Worm (Caenorhabditis elegans): Measurements from ENCODE around the gene alh-3.

alh-3 gene

DNA sequence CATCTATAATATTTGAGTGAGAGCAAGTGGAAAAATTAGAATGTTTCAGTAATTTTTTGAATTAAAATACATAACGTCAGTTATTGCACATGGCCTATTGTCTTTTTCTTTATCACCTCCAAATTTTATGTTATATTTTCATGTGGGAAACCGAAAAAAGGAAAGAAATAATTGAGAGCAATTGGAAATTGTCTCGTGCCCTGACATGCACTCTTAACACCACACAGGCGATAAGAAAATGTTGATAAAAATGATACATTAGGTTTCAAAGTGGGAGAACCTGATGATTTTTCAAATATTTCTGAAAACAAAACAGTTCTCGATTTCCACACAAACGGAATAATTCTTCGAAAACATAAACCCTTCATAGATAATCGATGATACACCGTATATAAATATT lies 6.5 kb upstream of the alh-3 start, which contains the start of gene F13H10.3:
Gene F13H10.3, minus strand, starts transcription at position 73 of the 400 bp plus-strand sequence.
- TF ChIP-seq unc-62 (GFP tag; optimal IDR thresholded peaks at IDR 0.05), result no peak

DNA sequence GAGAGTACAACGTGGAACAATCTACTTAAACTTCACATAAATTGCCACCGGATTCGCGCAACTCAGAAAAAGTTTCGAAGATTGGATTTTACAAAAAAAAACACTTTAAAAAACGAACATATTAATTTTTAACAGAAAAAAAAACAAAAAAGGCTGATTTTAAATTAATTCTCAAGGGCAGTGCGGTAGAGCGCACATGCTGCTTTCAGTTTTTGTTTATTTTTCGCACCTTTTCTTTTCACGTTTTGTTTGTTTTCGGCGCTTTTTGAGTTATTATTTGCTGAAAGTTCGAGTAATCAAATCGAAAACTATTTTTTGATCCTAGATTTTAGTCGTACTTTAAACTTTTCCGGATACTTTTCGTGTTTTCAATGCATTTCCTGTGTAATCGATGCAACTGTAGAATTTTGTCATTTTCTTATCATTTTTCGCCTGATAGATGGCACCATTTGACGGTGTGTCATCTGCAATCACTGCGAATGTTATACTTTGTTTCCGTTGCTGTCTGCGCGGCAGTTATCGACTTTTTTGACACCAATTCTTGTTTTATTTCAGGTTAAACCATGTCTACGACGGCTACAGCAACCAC lies 2.3 kb upstream of the alh-3 start, which contains the start of gene F13H10.8:
Gene F13H10.8, plus strand, starts transcription at position 556 of the 589 bp plus-strand sequence.
- TF ChIP-seq unc-62 (GFP tag; optimal IDR thresholded peaks at IDR 0.05), result no peak

DNA sequence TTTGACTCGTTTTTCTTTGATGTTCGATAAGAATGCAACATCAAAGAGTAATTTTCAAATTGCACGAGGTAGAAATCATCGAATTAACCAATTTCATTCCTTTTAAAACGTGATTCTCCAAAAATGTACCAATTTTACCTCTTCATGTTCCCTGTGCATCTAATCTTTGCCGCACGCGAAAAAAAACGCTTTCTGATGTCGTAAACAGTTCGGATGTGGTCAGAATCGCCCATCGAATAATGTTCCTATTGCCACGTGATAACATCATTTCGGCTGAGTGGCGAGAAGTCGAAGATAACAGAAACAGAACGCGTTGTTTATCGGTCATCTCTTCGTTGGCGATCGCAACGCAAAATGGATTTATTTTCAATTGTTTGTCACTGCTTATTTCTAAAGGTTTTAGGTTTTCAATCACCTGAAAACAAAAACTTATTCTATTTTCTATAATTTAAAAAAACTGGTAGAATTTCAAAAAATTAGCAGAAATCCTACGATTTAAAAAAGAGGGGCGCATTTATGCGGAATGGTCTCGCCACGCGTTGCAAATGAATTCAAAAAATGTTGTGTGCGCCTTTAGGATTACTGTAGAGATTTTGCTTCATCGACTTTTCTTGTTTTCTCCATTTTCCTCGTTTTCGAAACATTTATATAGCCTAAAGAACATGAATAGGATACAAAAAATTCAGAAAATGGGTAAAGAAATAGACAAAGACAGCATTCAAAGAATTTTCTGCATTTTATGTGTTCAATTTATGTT lies 713 bp upstream of the alh-3 start, which contains the start of gene mogs-1:
Gene mogs-1, minus strand, starts transcription at position 417 of the 757 bp plus-strand sequence.
- no peak for TF ChIP-seq unc-62 (GFP tag; optimal IDR thresholded peaks at IDR 0.05)

DNA sequence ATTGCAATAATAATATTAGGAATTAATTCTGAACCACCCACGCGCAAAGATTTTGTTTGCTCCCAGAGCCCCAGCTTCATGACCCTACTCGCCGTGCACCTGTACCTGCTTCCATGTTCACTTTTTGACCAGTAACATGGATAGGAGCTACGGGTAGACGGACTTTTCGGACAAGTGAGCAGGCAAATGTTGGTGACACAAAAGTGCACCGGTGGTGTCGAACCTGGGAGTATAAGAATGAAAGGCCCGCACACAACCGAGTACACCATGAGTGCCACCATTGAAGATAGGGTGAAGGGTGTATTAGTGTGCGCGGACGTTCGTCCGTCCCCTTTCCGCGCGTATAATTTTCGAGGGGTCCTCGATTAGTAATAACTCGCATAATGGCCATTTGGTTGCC lies 3.5 kb downstream of the alh-3 start:
- TF ChIP-seq unc-62 (GFP tag; optimal IDR thresholded peaks at IDR 0.05), result no peak

DNA sequence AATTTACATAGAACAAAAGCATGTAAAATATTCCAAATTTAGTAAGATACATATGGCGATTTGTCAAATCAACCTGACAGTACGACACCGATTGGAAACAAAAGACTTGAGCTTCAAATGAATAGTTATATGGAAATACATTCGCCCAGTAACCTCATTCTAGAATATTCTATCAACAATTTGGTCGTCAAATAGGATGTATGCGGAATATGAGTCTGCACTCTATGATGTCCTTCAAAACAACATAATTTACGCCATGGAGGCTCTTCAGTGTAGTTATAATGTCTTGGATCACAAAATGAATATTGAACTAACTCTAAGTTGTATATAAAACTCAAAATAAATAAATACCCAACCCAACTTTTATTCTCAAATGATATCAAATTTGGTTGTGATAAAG lies 4.2 kb downstream of the alh-3 start:
- TF ChIP-seq unc-62 (GFP tag; optimal IDR thresholded peaks at IDR 0.05), result no peak

DNA sequence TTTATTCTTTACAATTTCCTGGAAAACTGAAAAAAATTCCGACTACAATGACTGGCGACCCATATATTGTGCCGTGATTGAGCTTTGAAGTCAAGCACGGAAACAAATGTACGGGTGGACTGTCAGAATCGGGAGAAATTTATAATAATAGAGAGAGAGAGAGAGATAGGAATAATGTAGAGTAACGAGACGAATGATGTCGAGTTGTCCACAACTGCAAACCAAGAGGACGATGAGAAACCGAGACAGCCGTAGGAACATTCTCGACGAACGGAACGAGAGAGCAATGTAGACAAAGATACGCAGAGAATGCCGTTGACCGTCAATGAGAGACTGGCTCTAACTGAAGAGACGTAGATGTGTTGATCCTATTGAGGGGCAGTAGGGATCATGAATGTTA lies 5.2 kb downstream of the alh-3 start:
- TF ChIP-seq unc-62 (GFP tag; optimal IDR thresholded peaks at IDR 0.05), result no peak

DNA sequence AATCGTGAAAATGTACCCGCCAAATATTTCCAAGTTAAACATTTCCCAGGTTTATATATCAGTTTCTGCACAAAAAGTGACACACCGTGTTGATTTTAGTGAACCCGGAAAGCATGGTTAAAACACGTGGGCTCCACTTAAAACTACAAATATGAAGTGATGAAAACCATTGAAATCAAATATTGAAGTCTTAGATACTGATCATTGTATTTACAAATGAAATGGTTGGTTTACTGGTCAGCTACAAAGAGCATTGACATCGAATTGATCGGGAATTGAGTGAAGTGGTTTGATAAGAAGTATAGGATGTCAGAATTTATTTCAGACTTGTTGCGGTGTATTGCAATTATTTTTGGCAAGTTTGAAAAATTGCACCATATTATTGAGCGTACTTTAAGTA lies 7.0 kb downstream of the alh-3 start, which contains the start of gene hrg-5:
Gene hrg-5, minus strand, starts transcription at position 17 of the 400 bp plus-strand sequence.
- TF ChIP-seq unc-62 (GFP tag; optimal IDR thresholded peaks at IDR 0.05), result no peak

DNA sequence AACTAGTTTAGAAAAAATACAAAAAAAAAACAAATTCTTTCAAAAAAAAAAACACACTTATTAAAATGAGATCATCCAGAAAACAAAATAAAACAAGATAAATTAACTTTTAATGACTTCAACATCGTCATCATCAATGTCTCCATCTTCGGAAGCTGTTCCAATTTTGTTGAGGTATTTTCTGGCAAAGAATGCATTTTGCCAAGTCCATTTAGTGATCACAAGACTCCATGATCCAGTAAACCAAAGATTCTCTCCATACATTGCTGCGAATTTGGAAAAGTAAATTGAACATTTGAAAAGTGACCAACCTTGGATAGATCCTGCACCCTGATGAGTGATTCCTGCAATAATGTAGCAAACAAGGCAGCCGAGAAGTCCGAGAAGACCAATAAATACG lies 7.7 kb downstream of the alh-3 start:
- TF ChIP-seq unc-62 (GFP tag; optimal IDR thresholded peaks at IDR 0.05), result no peak

DNA sequence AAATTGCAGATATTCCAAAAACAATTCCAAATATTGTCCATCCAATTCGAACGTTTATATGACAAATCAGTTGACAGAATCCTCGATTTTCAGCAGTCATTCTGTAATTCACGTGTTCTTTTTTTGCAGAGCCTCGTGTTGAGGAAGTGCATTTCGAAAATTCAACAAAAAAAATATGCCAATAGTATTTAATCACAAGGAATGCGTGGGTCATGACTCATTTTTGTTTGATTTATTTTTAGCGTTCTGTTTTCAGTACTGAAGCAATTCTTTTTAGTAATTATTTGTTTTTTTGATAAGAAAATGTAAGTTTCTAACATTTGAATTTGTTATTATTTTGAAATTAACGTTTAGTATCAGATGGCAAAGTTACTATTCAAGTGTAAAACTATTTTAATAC lies 8.5 kb downstream of the alh-3 start, which contains the start of gene hrg-4:
Gene hrg-4, minus strand, starts transcription at position 101 of the 400 bp plus-strand sequence.
- TF ChIP-seq unc-62 (GFP tag; optimal IDR thresholded peaks at IDR 0.05), result no peak

DNA sequence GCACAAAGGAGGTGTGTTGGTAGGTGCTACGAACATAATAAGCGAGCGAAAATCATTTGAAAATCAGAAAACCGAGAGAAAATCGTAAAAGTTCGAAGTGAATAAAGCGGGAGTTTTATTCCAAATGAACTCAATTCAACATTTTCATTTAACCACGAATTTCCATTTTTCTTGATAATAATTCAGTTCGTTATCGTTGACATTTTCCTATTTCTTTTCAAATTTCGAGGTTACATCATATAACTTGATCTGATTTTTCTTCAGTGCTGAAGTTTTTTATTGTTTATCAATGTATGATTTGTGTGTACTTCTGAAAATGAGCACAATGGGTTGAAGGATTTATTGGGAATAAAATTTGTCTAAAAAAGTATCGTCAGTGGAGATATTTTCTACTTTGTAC lies 9.2 kb downstream of the alh-3 start:
- no peak for TF ChIP-seq unc-62 (GFP tag; optimal IDR thresholded peaks at IDR 0.05)

DNA sequence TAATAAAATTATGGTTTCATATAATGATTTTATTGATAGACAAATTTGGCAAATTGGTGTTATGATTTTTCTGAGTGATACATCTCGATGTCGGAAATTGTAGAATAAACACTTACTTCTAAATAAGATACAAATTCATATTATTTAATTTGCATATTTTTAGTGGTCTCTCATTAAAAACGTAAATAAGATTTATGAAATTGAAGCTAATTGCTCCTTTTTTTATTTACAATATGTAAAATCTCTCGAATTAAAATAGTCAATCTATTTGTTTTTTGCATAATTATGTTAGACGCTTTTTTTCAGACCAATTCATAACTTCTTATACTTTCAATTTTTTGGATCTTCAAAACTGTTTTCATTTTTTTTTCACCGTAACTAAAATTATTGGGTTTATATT lies 9.9 kb downstream of the alh-3 start, which contains the start of gene hrg-6:
Gene hrg-6, plus strand, starts transcription at position 301 of the 400 bp plus-strand sequence.
- no peak for TF ChIP-seq unc-62 (GFP tag; optimal IDR thresholded peaks at IDR 0.05)

DNA sequence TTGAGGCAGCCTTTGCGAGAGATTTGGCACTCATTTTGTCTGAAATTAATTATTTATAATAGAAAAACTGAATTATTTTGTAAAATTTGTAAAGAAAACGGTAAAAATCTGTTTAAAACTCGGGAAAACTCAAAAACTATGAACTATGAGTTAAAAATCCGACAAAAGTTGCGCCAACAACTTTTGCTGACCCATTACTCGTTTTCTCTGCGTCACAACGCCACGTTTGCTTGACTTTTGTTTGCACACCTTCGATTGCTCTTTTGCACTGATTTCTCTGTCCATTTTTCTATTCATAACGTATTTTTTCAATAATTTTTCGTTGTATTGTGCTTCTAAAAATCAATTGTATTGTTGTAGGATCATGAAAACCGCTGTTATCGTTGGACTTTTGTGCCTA lies 13.8 kb downstream of the alh-3 start, which contains the start of gene fkb-1:
Gene fkb-1, plus strand, starts transcription at position 361 of the 400 bp plus-strand sequence.
- TF ChIP-seq unc-62 (GFP tag; optimal IDR thresholded peaks at IDR 0.05), result no peak

DNA sequence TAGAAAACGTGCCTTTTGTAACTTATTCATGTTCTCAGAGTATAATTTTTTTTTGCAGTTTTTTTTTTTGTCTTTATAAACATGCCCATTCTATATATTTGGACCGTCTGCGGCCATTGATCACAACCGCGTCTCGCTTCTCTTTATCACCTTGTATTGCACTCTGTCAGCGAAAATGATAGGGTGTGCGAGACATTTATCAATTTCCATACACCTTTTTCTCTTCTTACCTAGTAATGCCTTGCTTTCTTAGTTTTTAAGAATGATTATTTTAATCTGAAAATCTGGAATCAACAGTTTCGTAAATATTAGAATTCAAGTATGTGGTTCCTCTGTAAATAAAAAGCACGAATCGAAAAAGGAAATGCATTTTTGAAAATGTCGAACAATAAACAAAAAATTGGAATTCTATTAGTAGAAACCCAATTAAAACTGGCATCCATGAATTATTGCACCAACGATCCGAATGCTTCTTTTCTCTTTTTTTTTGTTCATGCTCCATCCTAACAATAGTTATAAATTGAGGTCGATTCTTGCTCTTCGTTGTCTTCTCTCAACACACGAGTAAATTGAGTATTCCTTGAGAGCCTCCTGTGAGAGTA lies 14.8 kb downstream of the alh-3 start:
- no peak for TF ChIP-seq unc-62 (GFP tag; optimal IDR thresholded peaks at IDR 0.05)

DNA sequence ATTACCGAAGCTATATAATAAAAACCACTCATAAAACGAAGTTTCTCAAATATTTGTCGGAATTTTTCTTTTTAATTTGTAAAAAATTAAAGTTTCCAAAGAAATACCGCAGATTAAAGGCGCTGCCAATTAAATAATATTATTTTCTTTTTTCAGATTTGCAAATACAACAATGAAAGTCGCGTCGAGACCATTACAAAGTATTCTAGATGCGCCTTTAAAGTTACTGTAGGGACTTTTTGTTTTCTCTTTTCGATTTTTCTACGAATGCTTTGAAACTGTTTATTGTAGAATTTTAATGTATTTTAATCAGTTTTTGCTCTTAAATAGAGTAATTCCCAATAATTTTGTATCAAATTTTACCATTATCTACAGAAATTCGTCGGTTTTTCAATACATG lies 15.8 kb downstream of the alh-3 start:
- no peak for TF ChIP-seq unc-62 (GFP tag; optimal IDR thresholded peaks at IDR 0.05)

DNA sequence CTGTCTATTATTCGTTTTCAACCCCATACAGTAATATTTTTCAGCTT lies 16.0 kb downstream of the alh-3 start, which contains the start of gene kdin-1:
Gene kdin-1, plus strand, starts transcription at position 38 of the 47 bp plus-strand sequence.
- TF ChIP-seq unc-62 (GFP tag; optimal IDR thresholded peaks at IDR 0.05), result no peak

DNA sequence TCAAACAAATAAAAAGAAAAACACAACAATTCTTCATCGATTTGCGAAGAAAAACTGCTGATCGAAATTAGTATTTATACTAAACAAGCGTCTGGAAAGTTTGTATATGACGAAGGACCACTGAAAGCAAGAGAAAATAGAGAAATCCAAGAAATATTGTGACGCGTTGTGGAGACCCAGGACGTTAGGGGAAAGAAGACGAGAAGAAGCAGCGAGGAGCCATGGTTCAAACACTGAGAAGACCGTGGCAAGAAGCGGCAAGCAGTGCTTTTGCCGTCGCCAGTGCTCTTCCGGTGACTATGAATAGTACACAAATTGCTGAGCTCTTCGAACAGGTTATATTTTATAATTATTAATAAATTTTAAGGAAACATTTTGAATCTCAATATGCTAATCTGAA lies 16.3 kb downstream of the alh-3 start:
- TF ChIP-seq unc-62 (GFP tag; optimal IDR thresholded peaks at IDR 0.05), result no peak

DNA sequence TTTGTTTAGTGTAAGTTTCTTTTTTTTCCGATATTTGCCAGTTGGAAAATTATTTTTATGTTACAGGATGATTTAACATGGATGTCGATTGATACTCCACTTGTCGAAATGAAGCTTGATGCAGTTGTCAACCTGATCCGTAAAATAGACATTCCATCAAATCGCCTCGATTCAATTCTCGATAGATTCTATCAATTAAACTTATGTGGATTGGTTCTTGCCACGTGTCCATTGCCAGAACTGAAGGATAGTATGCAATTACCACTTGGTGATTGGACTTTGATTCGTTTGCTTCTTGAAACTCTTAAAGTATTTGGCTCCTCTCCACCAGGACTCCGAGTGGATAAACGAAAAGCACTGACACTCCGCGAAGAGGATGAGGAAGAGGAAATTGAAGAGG lies 22.0 kb downstream of the alh-3 start:
- TF ChIP-seq unc-62 (GFP tag; optimal IDR thresholded peaks at IDR 0.05), result no peak
